Worm (Caenorhabditis elegans) whole organism, L2 larva: Measurements from ENCODE around the gene mdt-15.

Experiments used
- C34F6.9 ChIP-seq: fragments of 150-350 bp; optimal IDR thresholded peaks from 2 replicates; lab custom pipeline; 2014; ENCODE audit warnings: missing biosample characterization, missing genetic modification characterization
- F13H6.1 ChIP-seq: sonication (generic microtip); optimal IDR thresholded peaks from 2 replicates; lab custom pipeline; 2016; ENCODE audit warnings: missing genetic modification characterization, missing compliant biosample characterization
- R02D3.7 ChIP-seq: fragments of 150-350 bp; optimal IDR thresholded peaks from 2 replicates; lab custom pipeline; 2014; ENCODE audit warnings: missing biosample characterization, missing genetic modification characterization
- ZK546.5 ChIP-seq: sonication (generic microtip); optimal IDR thresholded peaks from 2 replicates; lab custom pipeline; 2017; ENCODE audit warnings: missing biosample characterization, missing genetic modification characterization
- alr-1 ChIP-seq: fragments of 150-350 bp; optimal IDR thresholded peaks from 2 replicates; lab custom pipeline; 2014; ENCODE audit warnings: missing biosample characterization, missing genetic modification characterization
- blmp-1 ChIP-seq: sonication (generic microtip); optimal IDR thresholded peaks from 2 replicates; lab custom pipeline; 2017; ENCODE audit warnings: missing genetic modification characterization, mild to moderate bottlenecking, missing compliant biosample characterization, antibody characterized with exemption, moderate library complexity; ENCODE audit not compliant: insufficient read depth
- crh-2 ChIP-seq: sonication (generic microtip); optimal IDR thresholded peaks from 2 replicates; lab custom pipeline; 2017; ENCODE audit warnings: missing biosample characterization, missing genetic modification characterization
- dmd-4 ChIP-seq: sonication (generic microtip); optimal IDR thresholded peaks from 2 replicates; lab custom pipeline; 2017; ENCODE audit warnings: missing biosample characterization, missing genetic modification characterization
- egl-27 ChIP-seq: sonication (generic microtip); optimal IDR thresholded peaks from 3 replicates; lab custom pipeline; 2017; ENCODE audit warnings: missing biosample characterization, missing genetic modification reagents, missing genetic modification characterization
- gmeb-1 ChIP-seq: fragments of 150-350 bp; optimal IDR thresholded peaks from 2 replicates; lab custom pipeline; 2014; ENCODE audit warnings: missing biosample characterization, missing genetic modification characterization
- lin-13 ChIP-seq: fragments of 150-350 bp; optimal IDR thresholded peaks from 2 replicates; lab custom pipeline; 2014; ENCODE audit warnings: missing biosample characterization, missing genetic modification reagents, missing genetic modification characterization
- lsy-2 ChIP-seq, 2 experiments: fragments of 150-350 bp in 1 of 2; sonication (generic microtip) in 1 of 2; optimal IDR thresholded peaks; 2 replicates each; lab custom pipeline; 2014 to 2017; ENCODE audit warnings: missing biosample characterization in 2 of 2, missing genetic modification characterization in 2 of 2
- mdl-1 ChIP-seq, 2 experiments: fragments of 150-350 bp in 1 of 2; sonication (generic microtip) in 1 of 2; optimal IDR thresholded peaks; 2 replicates each; lab custom pipeline; 2017; ENCODE audit warnings: missing biosample characterization in 2 of 2, missing genetic modification characterization in 2 of 2
- nhr-11 ChIP-seq: fragments of 150-350 bp; optimal IDR thresholded peaks from 2 replicates; lab custom pipeline; 2014; ENCODE audit warnings: missing biosample characterization, missing genetic modification characterization
- nhr-12 ChIP-seq: fragments of 150-350 bp; optimal IDR thresholded peaks from 2 replicates; lab custom pipeline; 2014; ENCODE audit warnings: missing biosample characterization, missing genetic modification characterization
- nhr-129 ChIP-seq: fragments of 150-350 bp; optimal IDR thresholded peaks from 2 replicates; lab custom pipeline; 2014; ENCODE audit warnings: missing biosample characterization, missing genetic modification characterization
- nhr-23 ChIP-seq: fragments of 150-350 bp; optimal IDR thresholded peaks from 2 replicates; lab custom pipeline; 2014; ENCODE audit warnings: missing biosample characterization, missing genetic modification reagents, missing genetic modification characterization
- nhr-237 ChIP-seq: fragments of 150-350 bp; optimal IDR thresholded peaks from 2 replicates; lab custom pipeline; 2014; ENCODE audit warnings: missing biosample characterization, missing genetic modification characterization
- nhr-25 ChIP-seq: fragments of 150-350 bp; sonication (generic microtip); optimal IDR thresholded peaks from 3 replicates; lab custom pipeline; 2014; ENCODE audit warnings: missing biosample characterization, missing genetic modification characterization
- nhr-6 ChIP-seq: fragments of 150-350 bp; optimal IDR thresholded peaks from 2 replicates; lab custom pipeline; 2014; ENCODE audit warnings: missing biosample characterization, missing genetic modification characterization
- nhr-77 ChIP-seq: fragments of 150-350 bp; optimal IDR thresholded peaks from 2 replicates; lab custom pipeline; 2014; ENCODE audit warnings: missing biosample characterization, missing genetic modification characterization
- peb-1 ChIP-seq: fragments of 150-350 bp; optimal IDR thresholded peaks from 2 replicates; lab custom pipeline; 2014; ENCODE audit warnings: missing biosample characterization, missing genetic modification characterization
- sem-4 ChIP-seq: fragments of 150-350 bp; optimal IDR thresholded peaks from 2 replicates; lab custom pipeline; 2014; ENCODE audit warnings: missing biosample characterization, missing genetic modification reagents, missing genetic modification characterization
- sma-9 ChIP-seq, 2 experiments: fragments of 150-350 bp in 1 of 2; sonication (generic microtip) in 1 of 2; optimal IDR thresholded peaks; 2 replicates each; lab custom pipeline; 2014 to 2016; ENCODE audit warnings: missing genetic modification characterization in 2 of 2, mild to moderate bottlenecking in 1 of 2, missing biosample characterization in 1 of 2, missing compliant biosample characterization in 1 of 2, missing genetic modification reagents in 1 of 2, moderate library complexity in 1 of 2
- snpc-4 ChIP-seq: fragments of 150-350 bp; optimal IDR thresholded peaks from 2 replicates; lab custom pipeline; 2014; ENCODE audit warnings: missing biosample characterization, missing genetic modification characterization
- unc-55 ChIP-seq: fragments of 150-350 bp; sonication (generic microtip); optimal IDR thresholded peaks from 3 replicates; lab custom pipeline; 2014; ENCODE audit warnings: missing biosample characterization, missing genetic modification reagents, missing genetic modification characterization
- unc-62 ChIP-seq: fragments of 150-350 bp; optimal IDR thresholded peaks from 2 replicates; lab custom pipeline; 2014; ENCODE audit warnings: missing biosample characterization, missing genetic modification reagents, missing genetic modification characterization
- zag-1 ChIP-seq: fragments of 150-350 bp; optimal IDR thresholded peaks from 2 replicates; lab custom pipeline; 2014; ENCODE audit warnings: missing biosample characterization, missing genetic modification characterization
- ztf-1 ChIP-seq: fragments of 200-800 bp; sonication (Bioruptor generic); conservative IDR thresholded peaks from 2 replicates; pipeline ENCODE4 v1.3.6; 2022; ENCODE audit warnings: missing genetic modification characterization, missing compliant biosample characterization
- ztf-11 ChIP-seq: sonication (generic microtip); optimal IDR thresholded peaks from 2 replicates; lab custom pipeline; 2017; ENCODE audit warnings: missing biosample characterization, missing genetic modification characterization

mdt-15 gene

ce11 chrIII:5833376-5833775, at the start of gene mdt-15, which contains the start of gene R12B2.13:
TSS of gene mdt-15 (minus strand) at chrIII:5833751.
TSS of gene R12B2.13 (minus strand) at chrIII:5833476.
- TF ChIP-seq peb-1 (tag; lab: Kevin White, UChicago) (no peak), nhr-12 (tag; lab: Kevin White, UChicago) (no peak), mdl-1 (tag; optimal IDR thresholded peaks at IDR 0.05; lab: Kevin White, UChicago) (no peak), ztf-1 (GFP tag; lab: Robert Waterston, UW) (no peak), sem-4 (tag; lab: Kevin White, UChicago) (no peak), egl-27 (tag; lab: Kevin White, UChicago) (no peak), crh-2 (tag; lab: Kevin White, UChicago) (no peak)
- TF ChIP-seq, all 48 proteins: peak for 0

- no peak for TF ChIP-seq nhr-23 (tag; lab: Kevin White, UChicago)
- TF ChIP-seq snpc-4: no peak
- TF ChIP-seq F13H6.1: no peak
- no peak for TF ChIP-seq unc-55 (GFP tag; lab: Kevin White, UChicago)
- no peak for TF ChIP-seq ZK546.5
- TF ChIP-seq R02D3.7 (tag; lab: Kevin White, UChicago): no peak
Observed at ce11 chrIII:5882823-5883222, 49.3 kb upstream of the mdt-15 start, which contains the start of gene F01F1.14. TSS of gene F01F1.14 (minus strand) at chrIII:5882923.

ce11 chrIII:5882284-5882683, 48.7 kb upstream of the mdt-15 start:
- TF ChIP-seq zag-1 (tag; lab: Kevin White, UChicago): no peak
- TF ChIP-seq ztf-11 (tag; lab: Kevin White, UChicago): no peak
- TF ChIP-seq nhr-6 (tag; lab: Kevin White, UChicago): no peak
- no peak for TF ChIP-seq nhr-11 (tag; lab: Kevin White, UChicago)
- no peak for TF ChIP-seq nhr-129
- TF ChIP-seq snpc-4: no peak
- TF ChIP-seq lsy-2 (tag; optimal IDR thresholded peaks at IDR 0.05; lab: Kevin White, UChicago): no peak

- TF ChIP-seq gmeb-1 (tag; lab: Kevin White, UChicago) (peak; percentile 1), zag-1 (tag; lab: Kevin White, UChicago) (no peak), nhr-23 (tag; lab: Kevin White, UChicago) (no peak), nhr-25 (tag; lab: Kevin White, UChicago) (peak; percentile 17), nhr-77 (tag; lab: Kevin White, UChicago) (no peak), lin-13 (peak; percentile 41), dmd-4 (tag; lab: Kevin White, UChicago) (no peak), alr-1 (no peak), lsy-2 (tag; optimal IDR thresholded peaks at IDR 0.05; lab: Kevin White, UChicago) (peak; percentile 9 to 57), unc-62 (GFP tag; lab: Kevin White, UChicago) (no peak), unc-55 (GFP tag; lab: Kevin White, UChicago) (peak; percentile 55), crh-2 (tag; lab: Kevin White, UChicago) (peak; percentile 52), C34F6.9 (tag; lab: Kevin White, UChicago) (peak; percentile 56)
- TF ChIP-seq, all 48 proteins: peak for 7
Observed at ce11 chrIII:5879291-5879968, 45.9 kb upstream of the mdt-15 start, which contains the start of gene hpo-10. TSS of gene hpo-10 (plus strand) at chrIII:5879489.

ce11 chrIII:5878215-5878614, 44.7 kb upstream of the mdt-15 start, which contains the start of the genes mig-21 and F01F1.2:
TSS of gene mig-21 (minus strand) at chrIII:5878380.
TSS of gene F01F1.2 (plus strand) at chrIII:5878554.
- TF ChIP-seq unc-55 (GFP tag; lab: Kevin White, UChicago) (peak; percentile 15), nhr-237 (tag; lab: Kevin White, UChicago) (no peak), blmp-1 (tag; lab: Kevin White, UChicago) (peak; percentile 52), C34F6.9 (tag; lab: Kevin White, UChicago) (peak; percentile 18), sma-9 (GFP tag; optimal IDR thresholded peaks at IDR 0.05; lab: Kevin White, UChicago) (no peak), sma-9 (tag; optimal IDR thresholded peaks at IDR 0.05; lab: Kevin White, UChicago) (no peak), nhr-25 (tag; lab: Kevin White, UChicago) (peak; percentile 8), lsy-2 (tag; optimal IDR thresholded peaks at IDR 0.05; lab: Kevin White, UChicago) (peak in 1 of 2 experiments; percentile 76), F13H6.1 (no peak)
